Worm (Caenorhabditis elegans) whole organism, L4 larva: ENCODE data around the gene T03G6.7.

Experiments used
- ceh-82 ChIP-seq: sonication (generic microtip); optimal IDR thresholded peaks from 2 replicates; lab custom pipeline; 2017; ENCODE audit warnings: missing biosample characterization, missing genetic modification characterization
- fos-1 ChIP-seq: fragments of 150-350 bp; optimal IDR thresholded peaks from 2 replicates; lab custom pipeline; 2014; ENCODE audit warnings: missing biosample characterization, missing genetic modification characterization
- pqm-1 ChIP-seq: sonication (generic microtip); optimal IDR thresholded peaks from 2 replicates; lab custom pipeline; 2017; ENCODE audit warnings: missing biosample characterization, missing genetic modification characterization

DNA sequence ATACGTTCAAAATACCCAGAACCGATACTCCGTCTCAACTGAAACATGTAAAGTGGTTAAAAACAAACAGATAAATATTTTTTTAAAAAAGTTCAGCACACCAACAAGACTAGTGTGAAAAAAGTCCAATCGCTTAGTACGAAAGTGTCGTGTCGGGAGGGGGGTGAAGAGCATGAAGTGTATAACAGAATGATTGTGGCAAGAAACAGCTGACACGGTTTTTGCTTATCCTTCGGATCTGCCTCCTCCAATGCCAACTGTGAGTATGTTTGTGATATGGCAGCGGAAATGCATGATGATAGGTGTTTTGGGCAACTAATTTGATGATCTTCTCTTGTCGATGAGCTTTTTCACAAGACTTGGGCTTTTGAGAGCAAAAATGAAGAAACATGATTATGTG is 26.4 kb downstream of the T03G6.7 start:
- TF ChIP-seq pqm-1 (tag; lab: Kevin White, UChicago) (no peak), ceh-82 (tag; lab: Kevin White, UChicago) (no peak), fos-1 (no peak)
